Fruit fly (Drosophila melanogaster) whole organism, prepupa: Measurements from ENCODE around the gene CG8135.

ENCODE experiments used
- Blimp-1 ChIP-seq: fragments of 200-800 bp; sonication (Bioruptor generic); optimal IDR thresholded peaks from 3 replicates; lab custom pipeline; 2017; ENCODE audit warnings: missing biosample characterization, missing genetic modification characterization, mild to moderate bottlenecking, moderate library complexity, missing genetic modification reagents
- CG11294 ChIP-seq: fragments of 200-800 bp; sonication (Bioruptor generic); IDR thresholded peaks from 2 replicates; pipeline ENCODE4 v1.3.6; 2022; ENCODE audit warnings: missing biosample characterization, missing genetic modification characterization
- CG16779 ChIP-seq: fragments of 200-800 bp; sonication (Bioruptor generic); optimal IDR thresholded peaks from 3 replicates; lab custom pipeline; 2017; ENCODE audit warnings: missing biosample characterization, mild to moderate bottlenecking, missing genetic modification characterization
- Eip78C ChIP-seq: fragments of 200-800 bp; sonication (Bioruptor generic); peaks from one replicate; lab custom pipeline; 2016; ENCODE audit warnings: missing biosample characterization, missing genetic modification characterization
- Lpt ChIP-seq: fragments of 200-800 bp; sonication (Bioruptor generic); optimal IDR thresholded peaks from 3 replicates; lab custom pipeline; 2016; ENCODE audit warnings: missing biosample characterization, missing genetic modification characterization
- OdsH ChIP-seq: fragments of 200-800 bp; sonication (Bioruptor generic); optimal IDR thresholded peaks from 3 replicates; lab custom pipeline; 2016; ENCODE audit warnings: missing biosample characterization, missing genetic modification characterization
- Sox102F ChIP-seq: fragments of 200-800 bp; sonication (Bioruptor generic); optimal IDR thresholded peaks from 2 replicates; lab custom pipeline; 2016; ENCODE audit warnings: missing biosample characterization, mild to moderate bottlenecking, missing genetic modification characterization
- dsx ChIP-seq: fragments of 200-800 bp; optimal IDR thresholded peaks from 3 replicates; lab custom pipeline; 2019; ENCODE audit warnings: missing biosample characterization, mild to moderate bottlenecking, missing genetic modification characterization, moderate library complexity; ENCODE audit not compliant: poor library complexity, severe bottlenecking
- eg ChIP-seq: fragments of 200-800 bp; sonication (Bioruptor generic); IDR thresholded peaks from 3 replicates; pipeline ENCODE4 v1.3.6; 2022; ENCODE audit warnings: missing biosample characterization, missing genetic modification characterization
- vri ChIP-seq: fragments of 200-800 bp; sonication (Bioruptor generic); optimal IDR thresholded peaks from 3 replicates; lab custom pipeline; 2016; ENCODE audit warnings: missing biosample characterization, mild to moderate bottlenecking, missing genetic modification characterization

dm6 chr3R:9420439-9421234 is 16.5 kb downstream of the CG8135 start:
- TF ChIP-seq dsx (GFP tag; lab: Kevin White, UChicago) (no peak), Lpt (GFP tag; lab: Kevin White, UChicago) (no peak), vri (no peak), Sox102F (no peak), OdsH (peak; percentile 56), Blimp-1 (GFP tag; lab: Kevin White, UChicago) (no peak), CG16779 (no peak), CG11294 (GFP tag; lab: Robert Waterston, UW) (peak; percentile 50; the same call in 1 of the 2 replicates), Eip78C (GFP tag; lab: Kevin White, UChicago) (peak; percentile 58), eg (peak; percentile 80; the same call in 2 of the 3 replicates)
